Fruit fly (Drosophila melanogaster) whole organism, embryonic: ENCODE results near the gene SCaMC.
A peak's percentile ranks its signal among the peaks of the same experiment; 100 is the strongest.

Experiments used
- CG10366 ChIP-seq: fragments of 200-800 bp; sonication (Bioruptor generic); IDR thresholded peaks from 2 replicates; pipeline ENCODE4 v1.3.6; 2022; ENCODE audit warnings: missing biosample characterization, missing genetic modification characterization
- CG10431 ChIP-seq: fragments of 200-800 bp; sonication (Bioruptor generic); optimal IDR thresholded peaks from 3 replicates; lab custom pipeline; 2018; ENCODE audit warnings: missing biosample characterization, mild to moderate bottlenecking, missing genetic modification characterization
- CG11504 ChIP-seq: fragments of 200-800 bp; sonication (Bioruptor generic); optimal IDR thresholded peaks from 3 replicates; lab custom pipeline; 2019; ENCODE audit warnings: missing biosample characterization, mild to moderate bottlenecking, missing genetic modification characterization, moderate library complexity
- CG14710 ChIP-seq: fragments of 200-800 bp; sonication (Bioruptor generic); optimal IDR thresholded peaks from 3 replicates; lab custom pipeline; 2019; ENCODE audit warnings: missing biosample characterization, mild to moderate bottlenecking, missing genetic modification characterization, moderate library complexity
- CG15269 ChIP-seq: fragments of 200-800 bp; sonication (Bioruptor generic); optimal IDR thresholded peaks from 2 replicates; lab custom pipeline; 2018; ENCODE audit warnings: missing biosample characterization, mild to moderate bottlenecking, missing genetic modification characterization, moderate library complexity
- CG1529 ChIP-seq: fragments of 200-800 bp; sonication (Bioruptor generic); optimal IDR thresholded peaks from 3 replicates; lab custom pipeline; 2018; ENCODE audit warnings: missing biosample characterization, missing genetic modification characterization
- CG17328 ChIP-seq: fragments of 200-800 bp; sonication (Bioruptor generic); IDR thresholded peaks from 2 replicates; pipeline ENCODE4 v1.3.6; 2022; ENCODE audit warnings: missing biosample characterization, missing genetic modification characterization
- CG18599 ChIP-seq: fragments of 200-800 bp; sonication (Bioruptor generic); optimal IDR thresholded peaks from 3 replicates; lab custom pipeline; 2017; ENCODE audit warnings: missing biosample characterization, missing genetic modification characterization, mild to moderate bottlenecking, moderate library complexity, missing genetic modification reagents
- CG30431 ChIP-seq: fragments of 200-800 bp; sonication (Bioruptor generic); optimal IDR thresholded peaks from 2 replicates; lab custom pipeline; 2017; ENCODE audit warnings: missing biosample characterization, missing genetic modification characterization
- CG4730 ChIP-seq: fragments of 200-800 bp; sonication (Bioruptor generic); IDR thresholded peaks from 2 replicates; pipeline ENCODE4 v1.3.6; 2022; ENCODE audit warnings: missing biosample characterization, missing genetic modification characterization
- CG4854 ChIP-seq: fragments of 200-800 bp; sonication (Bioruptor generic); optimal IDR thresholded peaks from 2 replicates; lab custom pipeline; 2016; ENCODE audit warnings: missing biosample characterization, missing genetic modification characterization, inconsistent platforms
- CG6791 ChIP-seq: fragments of 200-800 bp; sonication (Bioruptor generic); IDR thresholded peaks from 3 replicates; pipeline ENCODE4 v1.3.6; 2022; ENCODE audit warnings: missing biosample characterization, missing genetic modification characterization; ENCODE audit not compliant: partially characterized antibody
- CG9727 ChIP-seq: fragments of 200-800 bp; sonication (Bioruptor generic); optimal IDR thresholded peaks from 3 replicates; lab custom pipeline; 2017; ENCODE audit warnings: missing biosample characterization, mild to moderate bottlenecking, missing genetic modification characterization
- CTCF ChIP-seq: fragments of 200-800 bp; sonication (Bioruptor generic); optimal IDR thresholded peaks from 2 replicates; lab custom pipeline; 2017; ENCODE audit warnings: missing biosample characterization, mild to moderate bottlenecking, missing genetic modification characterization, moderate library complexity
- CkIIα-i1 ChIP-seq: fragments of 200-800 bp; sonication (Bioruptor generic); IDR thresholded peaks from 2 replicates; pipeline ENCODE4 v1.3.6; 2022; ENCODE audit warnings: missing biosample characterization, missing genetic modification characterization
- D19B ChIP-seq: fragments of 200-800 bp; sonication (Bioruptor generic); optimal IDR thresholded peaks from 2 replicates; lab custom pipeline; 2017; ENCODE audit warnings: missing biosample characterization, mild to moderate bottlenecking, missing genetic modification characterization
- Dref ChIP-seq: fragments of 200-800 bp; sonication (Bioruptor generic); IDR thresholded peaks from 2 replicates; pipeline ENCODE4 v1.3.6; 2022; ENCODE audit warnings: missing biosample characterization, missing genetic modification characterization
- Ets97D ChIP-seq: fragments of 200-800 bp; sonication (Bioruptor generic); optimal IDR thresholded peaks from 3 replicates; lab custom pipeline; 2016; ENCODE audit warnings: missing biosample characterization, missing genetic modification characterization
- Fer3 ChIP-seq: fragments of 200-800 bp; sonication (Bioruptor generic); optimal IDR thresholded peaks from 2 replicates; lab custom pipeline; 2018; ENCODE audit warnings: missing biosample characterization, mild to moderate bottlenecking, missing genetic modification characterization, moderate library complexity
- MBD-R2 ChIP-seq: fragments of 200-800 bp; sonication (Bioruptor generic); IDR thresholded peaks from 2 replicates; pipeline ENCODE4 v1.3.6; 2022; ENCODE audit warnings: missing biosample characterization, missing genetic modification characterization
- Med ChIP-seq: fragments of 200-800 bp; sonication (Bioruptor generic); peaks from one replicate; lab custom pipeline; 2016; ENCODE audit warnings: missing biosample characterization, missing genetic modification characterization, mild to moderate bottlenecking, inconsistent platforms, moderate library complexity
- Meics ChIP-seq: fragments of 200-800 bp; sonication (Bioruptor generic); optimal IDR thresholded peaks from 2 replicates; lab custom pipeline; 2017; ENCODE audit warnings: missing biosample characterization, mild to moderate bottlenecking, missing genetic modification characterization
- NC2α ChIP-seq: fragments of 200-800 bp; sonication (Bioruptor generic); optimal IDR thresholded peaks from 2 replicates; lab custom pipeline; 2016; ENCODE audit warnings: missing biosample characterization, missing genetic modification characterization
- Neu2 ChIP-seq: fragments of 200-800 bp; sonication (Bioruptor generic); optimal IDR thresholded peaks from 3 replicates; lab custom pipeline; 2016; ENCODE audit warnings: missing biosample characterization, missing genetic modification characterization, borderline replicate concordance
- Nf-YC ChIP-seq: fragments of 200-800 bp; optimal IDR thresholded peaks from 3 replicates; lab custom pipeline; 2019; ENCODE audit warnings: missing biosample characterization, mild to moderate bottlenecking, missing genetic modification characterization, moderate library complexity
- Optix ChIP-seq: fragments of 200-800 bp; sonication (Bioruptor generic); IDR thresholded peaks from 3 replicates; pipeline ENCODE4 v1.3.6; 2022; ENCODE audit warnings: missing biosample characterization, missing genetic modification characterization
- Ptx1 ChIP-seq: fragments of 200-800 bp; sonication (Bioruptor generic); IDR thresholded peaks from 2 replicates; pipeline ENCODE4 v1.3.6; 2022; ENCODE audit warnings: missing biosample characterization, missing genetic modification characterization
- Rfx ChIP-seq: fragments of 200-800 bp; sonication (Bioruptor generic); IDR thresholded peaks from 2 replicates; pipeline ENCODE4 v1.3.6; 2022; ENCODE audit warnings: missing biosample characterization, missing genetic modification characterization
- Side ChIP-seq: fragments of 200-800 bp; sonication (Bioruptor generic); optimal IDR thresholded peaks from 2 replicates; lab custom pipeline; 2016; ENCODE audit warnings: missing biosample characterization, missing genetic modification characterization
- Sox102F ChIP-seq: fragments of 200-800 bp; sonication (Bioruptor generic); optimal IDR thresholded peaks from 2 replicates; lab custom pipeline; 2018; ENCODE audit warnings: missing biosample characterization, mild to moderate bottlenecking, missing genetic modification characterization, moderate library complexity
- Trl ChIP-seq, 3 experiments: fragments of >200 bp in 2 of 3; fragments of 200-800 bp in 1 of 3; sonication (Bioruptor generic) in 1 of 3; optimal IDR thresholded peaks; 2 replicates in 1 of 3; 3 replicates in 2 of 3; lab custom pipeline; 2016 to 2017; ENCODE audit warnings: missing biosample characterization in 1 of 3, missing genetic modification characterization in 1 of 3
- Vsx1 ChIP-seq: fragments of 200-800 bp; sonication (Bioruptor generic); optimal IDR thresholded peaks from 2 replicates; lab custom pipeline; 2017; ENCODE audit warnings: missing biosample characterization, mild to moderate bottlenecking, missing genetic modification characterization, missing genetic modification reagents
- bcd ChIP-seq: fragments of 200-800 bp; sonication (Bioruptor generic); optimal IDR thresholded peaks from 2 replicates; lab custom pipeline; 2017; ENCODE audit warnings: missing biosample characterization, mild to moderate bottlenecking, missing genetic modification characterization
- chinmo ChIP-seq: fragments of 200-800 bp; sonication (Bioruptor generic); IDR thresholded peaks from 4 replicates; pipeline ENCODE4 v1.3.6; 2022; ENCODE audit warnings: missing biosample characterization, missing genetic modification characterization; ENCODE audit not compliant: partially characterized antibody
- dmrt99B ChIP-seq: fragments of 200-800 bp; sonication (Bioruptor generic); optimal IDR thresholded peaks from 2 replicates; lab custom pipeline; 2018; ENCODE audit warnings: missing biosample characterization, mild to moderate bottlenecking, missing genetic modification characterization, moderate library complexity
- dpn ChIP-seq, 2 experiments: fragments of 200-800 bp; sonication (Bioruptor generic); optimal IDR thresholded peaks; 3 replicates each; lab custom pipeline; 2016; ENCODE audit warnings: missing biosample characterization in 2 of 2, missing genetic modification characterization in 2 of 2
- fu2 ChIP-seq: fragments of 200-800 bp; sonication (Bioruptor generic); optimal IDR thresholded peaks from 2 replicates; lab custom pipeline; 2016; ENCODE audit warnings: missing biosample characterization, missing genetic modification characterization
- hkb ChIP-seq, 2 experiments: fragments of 200-800 bp in 1 of 2; fragments of >200 bp in 1 of 2; sonication (Bioruptor generic) in 1 of 2; IDR thresholded peaks in 1 of 2; optimal IDR thresholded peaks in 1 of 2; 2 replicates each; pipeline versions ENCODE4 v1.3.6 to Lab custom; 2017 to 2022; ENCODE audit warnings: missing biosample characterization in 1 of 2, missing genetic modification characterization in 1 of 2
- lab ChIP-seq: fragments of 200-800 bp; sonication (Bioruptor generic); optimal IDR thresholded peaks from 3 replicates; lab custom pipeline; 2017; ENCODE audit warnings: missing biosample characterization, missing genetic modification characterization, mild to moderate bottlenecking, moderate library complexity, missing genetic modification reagents
- oc ChIP-seq: fragments of 200-800 bp; sonication (Bioruptor generic); optimal IDR thresholded peaks from 2 replicates; lab custom pipeline; 2018; ENCODE audit warnings: missing biosample characterization, mild to moderate bottlenecking, missing genetic modification characterization, moderate library complexity
- pum ChIP-seq: fragments of 200-800 bp; sonication (Bioruptor generic); optimal IDR thresholded peaks from 2 replicates; lab custom pipeline; 2016; ENCODE audit warnings: missing biosample characterization, missing genetic modification characterization
- ro ChIP-seq: fragments of 200-800 bp; sonication (Bioruptor generic); IDR thresholded peaks from 2 replicates; pipeline ENCODE4 v1.3.6; 2022; ENCODE audit warnings: missing biosample characterization, missing genetic modification characterization
- sd ChIP-seq: fragments of 200-800 bp; sonication (Bioruptor generic); optimal IDR thresholded peaks from 3 replicates; lab custom pipeline; 2018; ENCODE audit warnings: missing biosample characterization, mild to moderate bottlenecking, missing genetic modification characterization, moderate library complexity
- slp2 ChIP-seq: fragments of 200-800 bp; sonication (Bioruptor generic); optimal IDR thresholded peaks from 2 replicates; lab custom pipeline; 2016; ENCODE audit warnings: missing biosample characterization, missing genetic modification characterization
- toy ChIP-seq: fragments of 200-800 bp; sonication (Bioruptor generic); IDR thresholded peaks from 2 replicates; pipeline ENCODE4 v1.3.6; 2022; ENCODE audit warnings: missing biosample characterization, missing genetic modification characterization
- tx ChIP-seq: fragments of 200-800 bp; sonication (Bioruptor generic); optimal IDR thresholded peaks from 2 replicates; lab custom pipeline; 2016; ENCODE audit warnings: missing biosample characterization, missing genetic modification characterization
- unpg ChIP-seq: fragments of 200-800 bp; sonication (Bioruptor generic); optimal IDR thresholded peaks from 3 replicates; lab custom pipeline; 2018; ENCODE audit warnings: missing biosample characterization, mild to moderate bottlenecking, missing genetic modification characterization, moderate library complexity
- zfh1 ChIP-seq: fragments of 200-800 bp; sonication (Bioruptor generic); IDR thresholded peaks from 3 replicates; pipeline ENCODE4 v1.3.6; 2022; ENCODE audit warnings: missing biosample characterization, missing genetic modification characterization

SCaMC gene

DNA sequence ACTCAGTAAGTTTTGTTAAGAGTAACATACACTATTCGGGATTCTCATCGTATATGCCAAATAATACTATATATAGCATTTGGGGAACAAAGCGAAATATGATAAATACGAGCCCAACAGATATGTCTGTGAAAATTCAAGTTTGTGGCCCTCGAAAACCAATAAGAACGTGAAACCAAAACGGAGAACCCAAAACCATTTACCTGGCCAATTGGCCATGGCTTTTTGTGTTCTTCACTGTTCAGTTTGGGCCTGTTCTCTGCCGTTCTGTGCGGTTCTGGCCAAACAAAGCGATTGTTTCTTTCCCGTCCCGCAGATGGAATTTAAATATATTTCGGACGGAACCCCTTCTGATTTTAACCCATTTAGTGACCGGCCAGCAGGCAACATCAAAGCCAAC, 27.6 kb downstream of the SCaMC start (continued):
- TF ChIP-seq Side (no peak), Dref (GFP tag; lab: Robert Waterston, UW) (no peak), fu2 (GFP tag; lab: Kevin White, UChicago) (no peak), D19B (GFP tag; lab: Kevin White, UChicago) (no peak), oc (tag; lab: Kevin White, UChicago) (no peak), CG4730 (GFP tag; lab: Robert Waterston, UW) (no peak), CG1529 (GFP tag; lab: Kevin White, UChicago) (no peak), CG10366 (GFP tag; lab: Robert Waterston, UW) (no peak), Vsx1 (GFP tag; lab: Kevin White, UChicago) (peak; percentile 8), CG14710 (tag; lab: Kevin White, UChicago) (no peak), chinmo (peak; percentile 52; the same call in 1 of the 4 replicates), CG30431 (GFP tag; lab: Kevin White, UChicago) (no peak), sd (tag; lab: Kevin White, UChicago) (peak; percentile 70), ro (GFP tag; lab: Robert Waterston, UW) (no peak), slp2 (GFP tag; lab: Kevin White, UChicago) (no peak), Nf-YC (no peak)

DNA sequence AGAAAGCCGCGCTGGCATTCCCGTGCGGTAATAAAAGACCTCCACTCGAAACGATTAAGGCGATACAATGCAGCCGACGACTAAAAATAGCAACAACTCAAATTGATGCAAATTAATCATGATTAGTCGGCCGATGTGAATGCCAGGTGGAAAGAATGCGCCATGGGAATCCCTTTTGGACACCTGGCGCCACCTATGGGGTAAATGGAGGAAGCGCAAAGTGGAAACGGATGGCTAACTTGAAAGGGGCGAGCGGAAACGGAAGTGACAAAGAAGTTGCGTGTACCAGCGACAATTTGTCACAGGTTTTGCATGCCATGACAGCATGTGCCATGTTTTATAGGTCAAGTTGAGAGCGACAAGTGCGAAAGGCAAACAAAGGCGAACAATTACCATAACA, 34.0 kb downstream of the SCaMC start:
- TF ChIP-seq CTCF (GFP tag; lab: Kevin White, UChicago) (peak; percentile 82), MBD-R2 (GFP tag; lab: Robert Waterston, UW) (no peak), CG17328 (GFP tag; lab: Robert Waterston, UW) (0 out of 2 replicates have a peak, but pooled peaks have one; percentile 12), CG9727 (GFP tag; lab: Kevin White, UChicago) (no peak), zfh1 (0 out of 3 replicates have a peak, but pooled peaks have one; percentile 15), Med (GFP tag; lab: Kevin White, UChicago) (peak; percentile 48), unpg (GFP tag; lab: Kevin White, UChicago) (no peak), Ets97D (GFP tag; lab: Kevin White, UChicago) (peak; percentile 8)

DNA sequence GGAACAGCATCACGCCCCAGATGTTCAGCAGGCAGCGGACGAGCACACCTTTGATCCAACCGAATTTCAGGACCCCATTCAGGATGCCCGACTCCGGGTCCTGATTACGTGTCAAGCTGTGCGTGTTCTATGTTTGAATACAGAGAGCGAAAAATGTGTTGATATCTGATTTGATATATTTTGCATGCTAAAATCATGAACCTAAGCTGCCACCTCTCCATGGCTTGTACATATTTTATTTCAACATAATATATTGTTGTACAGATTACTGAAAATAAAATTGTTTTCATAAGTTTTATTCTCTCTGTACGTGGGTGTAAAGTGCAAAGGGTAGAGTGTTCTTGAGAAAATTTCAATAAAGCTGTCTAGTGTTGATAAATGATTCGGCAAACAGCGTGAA, 40.2 kb downstream of the SCaMC start:
- no peak for TF ChIP-seq CkIIα-i1 (GFP tag; lab: Robert Waterston, UW)
- no peak for TF ChIP-seq CG4854 (GFP tag; lab: Kevin White, UChicago)
- TF ChIP-seq pum (GFP tag; lab: Kevin White, UChicago) = no peak
- TF ChIP-seq CG11504 = peak; percentile 33
- TF ChIP-seq CG10431 (GFP tag; lab: Kevin White, UChicago) = no peak
- no peak for TF ChIP-seq CG15269
- TF ChIP-seq dmrt99B (tag; lab: Kevin White, UChicago) = peak; percentile 36
- 0 out of 2 replicates have a peak, but pooled peaks have one; percentile 9 for TF ChIP-seq Rfx
- peak; percentile 13 for TF ChIP-seq Sox102F (GFP tag; lab: Kevin White, UChicago)
- TF ChIP-seq CG18599 (GFP tag; lab: Kevin White, UChicago) = peak; percentile 54
- TF ChIP-seq CG6791 = no peak
- 0 out of 3 replicates have a peak, but pooled peaks have one; percentile 18 for TF ChIP-seq Optix (GFP tag; lab: Robert Waterston, UW)
- TF ChIP-seq tx (GFP tag; lab: Kevin White, UChicago) = no peak
- peak in 1 of 2 experiments; percentile 13 for TF ChIP-seq dpn (GFP tag; optimal IDR thresholded peaks at IDR 0.05; lab: Kevin White, UChicago)
- TF ChIP-seq Trl (optimal IDR thresholded peaks at IDR 0.05; lab: Kevin White, UChicago) = no peak
- TF ChIP-seq Trl (GFP tag; optimal IDR thresholded peaks at IDR 0.05; lab: Kevin White, UChicago) = no peak
- TF ChIP-seq NC2α (GFP tag; lab: Kevin White, UChicago) = no peak
- TF ChIP-seq Fer3 = peak; percentile 12
- TF ChIP-seq Neu2 (GFP tag; lab: Kevin White, UChicago) = no peak
- TF ChIP-seq lab (GFP tag; lab: Kevin White, UChicago) = peak; percentile 51
- TF ChIP-seq Meics = peak; percentile 17
- peak; percentile 30; the same call in 1 of the 2 replicates for TF ChIP-seq Ptx1 (GFP tag; lab: Robert Waterston, UW)
- TF ChIP-seq hkb (optimal IDR thresholded peaks at IDR 0.05; lab: Kevin White, UChicago) = no peak
- 0 out of 2 replicates have a peak, but pooled peaks have one; percentile 33 for TF ChIP-seq hkb (GFP tag; IDR thresholded peaks at IDR 0.05; lab: Robert Waterston, UW)
- TF ChIP-seq bcd = no peak
- no peak for TF ChIP-seq toy (GFP tag; lab: Robert Waterston, UW)
